Fruit fly (Drosophila melanogaster): ENCODE results near the gene CG8927.

CG8927 gene

DNA sequence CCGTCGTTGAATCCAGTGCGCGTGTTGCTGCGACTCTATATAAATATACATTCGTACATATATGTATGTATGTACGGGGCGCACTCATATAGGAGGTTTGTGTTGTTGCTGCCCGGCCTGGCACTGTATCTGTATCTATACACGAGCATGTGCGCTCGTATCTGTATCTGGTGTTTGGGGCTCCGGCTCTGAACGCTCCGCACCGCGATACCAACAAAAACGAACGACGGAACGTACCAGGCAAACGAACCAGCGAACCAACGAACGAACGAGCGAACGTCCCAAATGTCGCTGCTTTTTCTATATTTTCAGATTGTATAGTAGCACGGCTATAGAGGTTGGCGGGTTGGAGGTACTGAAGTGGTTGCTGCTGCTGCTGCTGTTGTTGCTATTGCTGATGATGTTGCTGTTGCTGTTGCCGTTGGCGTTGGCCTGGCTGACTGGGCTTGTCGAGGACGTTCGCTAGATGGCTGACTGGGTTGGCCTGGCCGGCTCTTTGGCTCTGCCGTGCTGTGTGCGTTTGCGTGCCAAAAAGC, 26.3 kb downstream of the CG8927 start (continued):
- TF ChIP-seq sr (GFP tag; IDR thresholded peaks at IDR 0.05) (peak; percentile 43; the same call in 1 of the 3 replicates), pnt (GFP tag; optimal IDR thresholded peaks at IDR 0.05) (no peak), CG6175 (GFP tag; IDR thresholded peaks at IDR 0.05) (peak; percentile 83), CG6254 (GFP tag; optimal IDR thresholded peaks at IDR 0.05) (peak; percentile 10), Atf6 (GFP tag; IDR thresholded peaks at IDR 0.05) (no peak; the same call in 1 of the 2 replicates), so (GFP tag; IDR thresholded peaks at IDR 0.05) (peak; percentile 65; the same call in 2 of the 3 replicates), ac (GFP tag; optimal IDR thresholded peaks at IDR 0.05) (no peak), CHES-1-like (GFP tag; optimal IDR thresholded peaks at IDR 0.05) (no peak), CG17359 (tag; optimal IDR thresholded peaks at IDR 0.05) (peak; percentile 9), CG34376 (GFP tag; optimal IDR thresholded peaks at IDR 0.05) (peak; percentile 86), zf30C (GFP tag; optimal IDR thresholded peaks at IDR 0.05) (no peak), CG10209 (GFP tag; optimal IDR thresholded peaks at IDR 0.05) (peak; percentile 6), fd96Cb (tag; optimal IDR thresholded peaks at IDR 0.05) (no peak), CG34422 (GFP tag; IDR thresholded peaks at IDR 0.05) (peak; percentile 41; the same call in 1 of the 3 replicates), slou (GFP tag; optimal IDR thresholded peaks at IDR 0.05) (no peak), PHDP (tag; optimal IDR thresholded peaks at IDR 0.05) (peak; percentile 28), gce (GFP tag; IDR thresholded peaks at IDR 0.05) (no peak), tup (GFP tag; optimal IDR thresholded peaks at IDR 0.05) (no peak), pho (GFP tag; optimal IDR thresholded peaks at IDR 0.05) (no peak), CG34224 (GFP tag; IDR thresholded peaks at IDR 0.05; ENCODE audit: partially characterized antibody) (peak; percentile 31; the same call in 1 of the 3 replicates), CG17912 (GFP tag; optimal IDR thresholded peaks at IDR 0.05) (no peak), onecut (GFP tag; IDR thresholded peaks at IDR 0.05) (no peak), Dp (GFP tag; optimal IDR thresholded peaks at IDR 0.05) (no peak), CG17361 (GFP tag; IDR thresholded peaks at IDR 0.05) (no peak), Camta (GFP tag; optimal IDR thresholded peaks at IDR 0.05) (no peak), bbx (GFP tag; IDR thresholded peaks at IDR 0.05; ENCODE audit: partially characterized antibody) (peak; percentile 20; the same call in 1 of the 2 replicates), HmgD (GFP tag; optimal IDR thresholded peaks at IDR 0.05) (no peak), CG7372 (GFP tag; IDR thresholded peaks at IDR 0.05) (no peak), CG2116 (GFP tag; optimal IDR thresholded peaks at IDR 0.05) (no peak), nerfin-1 (tag; optimal IDR thresholded peaks at IDR 0.05) (peak; percentile 2), CG11560 (tag; IDR thresholded peaks at IDR 0.05) (no peak), CG3407 (GFP tag; optimal IDR thresholded peaks at IDR 0.05) (no peak), Fer3 (tag; optimal IDR thresholded peaks at IDR 0.05) (no peak), sug (tag; optimal IDR thresholded peaks at IDR 0.05) (peak; percentile 89), CG10267 (tag; optimal IDR thresholded peaks at IDR 0.05) (no peak), wek (GFP tag; optimal IDR thresholded peaks at IDR 0.05) (no peak), tio (GFP tag; optimal IDR thresholded peaks at IDR 0.05) (no peak), Stat92E (GFP tag; optimal IDR thresholded peaks at IDR 0.05) (peak in 1 of 3 experiments; percentile 68), Vsx1 (GFP tag; optimal IDR thresholded peaks at IDR 0.05) (no peak), Taf1 (GFP tag; IDR thresholded peaks at IDR 0.05) (0 out of 2 replicates have a peak, but pooled peaks have one; percentile 16), dan (GFP tag; IDR thresholded peaks at IDR 0.05) (no peak), dmrt99B (tag; optimal IDR thresholded peaks at IDR 0.05) (peak; percentile 7), sob (GFP tag; IDR thresholded peaks at IDR 0.05) (peak; percentile 59; the same call in 1 of the 2 replicates), Rx (GFP tag; IDR thresholded peaks at IDR 0.05) (no peak), MTF-1 (GFP tag; optimal IDR thresholded peaks at IDR 0.05; ENCODE audit: borderline replicate concordance) (peak; percentile 28), crc (GFP tag; optimal IDR thresholded peaks at IDR 0.05) (no peak), CG16779 (GFP tag; IDR thresholded peaks at IDR 0.05) (no peak), inv (GFP tag; IDR thresholded peaks at IDR 0.05; ENCODE audit: partially characterized antibody) (no peak), CG10366 (GFP tag; IDR thresholded peaks at IDR 0.05) (0 out of 2 replicates have a peak, but pooled peaks have one; percentile 8), Optix (GFP tag; IDR thresholded peaks at IDR 0.05) (peak; percentile 22; the same call in 1 of the 3 replicates)
